Worm (Caenorhabditis elegans) whole organism, midembryonic: ENCODE data around the gene T10H4.4.

ENCODE experiments used
- flt-1 ChIP-seq: fragments of 200-800 bp; sonication (Bioruptor generic); IDR thresholded peaks from 2 replicates; pipeline ENCODE4 v1.3.6; 2022; ENCODE audit warnings: missing genetic modification characterization, missing compliant biosample characterization
- ztf-23 ChIP-seq: fragments of 200-800 bp; sonication (Bioruptor generic); IDR thresholded peaks from 2 replicates; pipeline ENCODE4 v1.3.6; 2022; ENCODE audit warnings: missing genetic modification reagents, missing genetic modification characterization, missing compliant biosample characterization

- no peak for TF ChIP-seq ztf-23 (GFP tag; lab: Robert Waterston, UW)
- TF ChIP-seq flt-1 (GFP tag; lab: Robert Waterston, UW): no peak
Observed at ce11 chrV:15313529-15313928, 41.4 kb upstream of the T10H4.4 start.
